Worm (Caenorhabditis elegans): Measurements from ENCODE around the gene dpf-5.

ce11 chrIV:4763844-4764243 is 42.5 kb downstream of the dpf-5 start, which contains the start of gene Y17G9B.2:
- TF ChIP-seq hlh-15 (tag; optimal IDR thresholded peaks at IDR 0.05) = no peak
- TF ChIP-seq ahr-1 (tag; optimal IDR thresholded peaks at IDR 0.05) = no peak
- no peak for TF ChIP-seq hlh-30 (tag; optimal IDR thresholded peaks at IDR 0.05; ENCODE audit: insufficient read depth)
- no peak for TF ChIP-seq ceh-6 (GFP tag; optimal IDR thresholded peaks at IDR 0.05)
- no peak for TF ChIP-seq ceh-31 (tag; optimal IDR thresholded peaks at IDR 0.05)
- no peak for TF ChIP-seq syd-9 (tag; optimal IDR thresholded peaks at IDR 0.05)
- no peak for TF ChIP-seq nhr-232 (tag; optimal IDR thresholded peaks at IDR 0.05)
- TF ChIP-seq ama-1 (optimal IDR thresholded peaks at IDR 0.05) = no peak

Measured in whole organism, late embryonic.